Fruit fly (Drosophila melanogaster): ENCODE results near the gene chp.

chp gene

DNA sequence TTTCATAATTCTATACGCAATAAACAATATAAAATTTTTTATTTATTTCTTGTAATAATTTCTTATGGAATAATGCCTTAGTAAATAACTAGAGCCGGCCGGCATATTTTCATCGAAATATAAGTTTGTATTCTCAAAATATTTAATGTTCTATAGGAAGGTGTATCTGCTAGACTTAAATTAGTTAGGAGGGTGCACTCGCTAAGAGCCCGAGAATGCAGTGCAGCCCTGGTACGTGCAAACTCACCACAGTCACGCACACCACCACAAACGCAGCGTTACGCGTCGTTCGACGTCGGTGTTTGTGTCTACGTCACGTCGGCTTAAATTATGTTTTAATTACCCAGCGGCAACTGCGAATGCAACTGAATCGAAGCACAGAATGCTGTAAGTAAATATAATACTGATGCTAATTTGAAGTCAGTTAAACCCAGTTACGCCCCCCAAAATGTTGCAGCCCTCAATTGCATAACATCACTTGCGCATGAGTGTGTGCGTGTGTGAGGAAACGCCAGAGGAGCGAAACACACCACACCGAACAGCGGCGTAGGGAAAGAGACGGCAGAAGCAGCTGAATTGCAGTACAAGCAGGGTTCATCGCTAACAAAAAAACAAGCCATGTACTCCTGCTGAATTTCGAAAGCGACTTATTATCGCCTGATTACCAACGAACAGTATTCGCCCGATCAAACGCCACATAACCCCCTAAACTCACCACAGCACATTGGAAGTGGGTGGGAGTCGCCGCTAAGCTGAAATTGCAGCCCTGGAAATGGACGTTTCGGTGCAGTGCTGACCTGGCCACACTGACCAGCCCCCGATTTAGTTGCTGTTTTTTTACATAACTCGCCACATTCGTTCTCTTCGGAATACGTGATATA, 10.2 kb upstream of the chp start, which contains the start of gene CG12054:
TSS of gene CG12054 (plus strand) at position 247 of the 881 bp plus-strand sequence.
- no peak for TF ChIP-seq h (optimal IDR thresholded peaks at IDR 0.05)
- no peak for TF ChIP-seq Myc (optimal IDR thresholded peaks at IDR 0.05)
- no peak for TF ChIP-seq psq (optimal IDR thresholded peaks at IDR 0.05)
- TF ChIP-seq Sin3A (optimal IDR thresholded peaks at IDR 0.05): no peak
- TF ChIP-seq insv (optimal IDR thresholded peaks at IDR 0.05): no peak
- no peak for TF ChIP-seq ttk (optimal IDR thresholded peaks at IDR 0.05)

DNA sequence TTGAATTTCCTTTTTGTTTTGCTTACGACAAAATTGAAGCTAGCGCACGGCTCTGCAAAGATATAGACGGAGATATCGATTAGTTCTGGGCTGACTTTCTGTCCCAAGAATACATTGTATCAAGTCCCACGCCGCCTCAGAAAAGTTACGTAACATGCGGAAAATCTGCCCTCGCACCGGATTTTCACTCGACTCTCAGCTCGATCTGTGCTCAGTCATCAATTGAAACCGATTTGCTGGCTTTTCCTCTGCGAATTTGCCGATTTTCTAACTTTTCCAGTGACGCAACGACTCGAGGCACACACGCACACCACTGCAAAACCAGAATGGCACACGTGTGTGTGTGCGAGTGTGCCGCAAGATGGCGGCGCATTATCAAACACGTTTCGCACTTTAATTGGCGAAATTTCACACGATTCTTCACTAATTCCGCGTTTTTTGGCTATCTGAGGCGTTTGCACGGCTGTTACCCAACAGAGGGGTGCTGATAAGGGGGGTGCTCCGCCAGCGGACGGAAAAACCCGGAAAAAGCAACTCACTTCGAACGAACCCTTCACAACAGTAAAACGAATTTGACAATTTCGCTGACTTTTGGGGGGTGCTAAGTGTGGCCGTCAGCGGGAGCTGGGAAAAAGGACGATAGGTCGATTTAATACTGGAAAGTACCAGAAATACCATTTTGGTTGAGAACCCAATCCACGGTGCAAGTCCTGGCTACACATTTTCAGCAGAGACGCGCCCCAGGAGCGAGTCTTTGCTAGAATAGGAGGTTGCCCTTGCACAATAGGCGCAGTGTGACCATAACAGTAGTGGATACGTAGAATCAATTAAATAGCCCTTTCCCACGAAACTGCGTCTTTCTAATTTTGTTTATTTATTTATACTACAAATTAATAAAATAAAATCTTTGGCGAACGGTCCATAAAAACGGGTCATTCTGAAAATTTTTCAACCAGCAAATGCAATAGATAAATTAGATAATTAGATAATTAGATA, 8.8 kb upstream of the chp start, which contains the start of gene ATPsynC:
TSS of gene ATPsynC (minus strand) at position 634 of the 996 bp plus-strand sequence.
- TF ChIP-seq Myc (optimal IDR thresholded peaks at IDR 0.05) (no peak), insv (optimal IDR thresholded peaks at IDR 0.05) (no peak), Sin3A (optimal IDR thresholded peaks at IDR 0.05) (no peak), psq (optimal IDR thresholded peaks at IDR 0.05) (no peak)

DNA sequence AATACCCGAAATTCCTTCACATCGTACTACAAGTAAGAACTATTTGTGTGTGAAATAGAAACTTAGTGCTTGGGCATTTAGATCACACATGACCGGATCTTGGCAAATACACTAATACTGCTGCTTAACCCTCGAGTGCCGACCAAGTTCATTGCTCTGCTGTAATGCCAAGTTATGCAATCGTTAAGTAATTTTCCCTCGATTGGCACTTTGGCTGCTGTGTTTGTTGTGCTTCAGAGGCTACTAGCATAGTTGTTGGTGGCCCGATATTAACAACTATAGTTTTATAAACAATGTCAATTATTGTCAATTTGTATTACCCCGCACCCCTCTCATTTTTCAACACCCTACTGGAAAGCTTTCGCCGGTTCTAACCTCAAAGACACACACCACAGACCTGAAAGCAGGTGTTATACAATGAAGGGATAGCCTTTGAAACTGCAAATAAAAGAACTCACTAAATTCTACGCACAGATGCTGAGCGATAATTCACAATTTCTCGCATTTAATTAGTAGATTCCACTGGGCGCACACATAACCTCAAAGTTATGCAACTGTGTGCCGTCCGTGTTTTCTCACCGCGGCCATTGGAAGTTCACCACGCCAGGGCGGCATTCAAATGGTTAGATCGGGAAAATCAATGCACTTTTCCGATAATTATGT, 7.8 kb upstream of the chp start:
- TF ChIP-seq psq (optimal IDR thresholded peaks at IDR 0.05) (no peak), h (optimal IDR thresholded peaks at IDR 0.05) (no peak), insv (optimal IDR thresholded peaks at IDR 0.05) (no peak), Sin3A (optimal IDR thresholded peaks at IDR 0.05) (no peak), ttk (optimal IDR thresholded peaks at IDR 0.05) (no peak), Myc (optimal IDR thresholded peaks at IDR 0.05) (no peak)

DNA sequence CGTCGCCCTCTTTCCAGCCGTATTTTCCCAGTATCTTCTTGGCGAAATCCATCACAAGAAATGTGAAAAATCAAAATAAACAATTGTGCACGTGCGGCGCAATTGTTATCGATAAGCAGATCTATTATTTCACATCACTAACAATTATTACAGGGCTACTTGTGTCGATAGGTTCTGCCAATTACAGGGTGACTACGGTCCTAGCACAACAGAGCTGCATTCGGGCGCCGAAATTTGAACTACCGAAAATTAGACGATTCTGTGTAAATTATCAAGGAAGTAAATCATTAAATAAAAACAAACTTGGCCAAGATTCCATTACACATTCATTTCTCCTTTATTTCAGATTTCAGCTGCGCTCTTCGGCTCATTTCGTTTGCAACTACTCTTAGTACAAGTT, 5.3 kb upstream of the chp start, which contains the start of gene CG15561:
TSS of gene CG15561 (minus strand) at position 113 of the 400 bp plus-strand sequence.
- TF ChIP-seq insv (optimal IDR thresholded peaks at IDR 0.05) (no peak), ttk (optimal IDR thresholded peaks at IDR 0.05) (no peak), Myc (optimal IDR thresholded peaks at IDR 0.05) (no peak), h (optimal IDR thresholded peaks at IDR 0.05) (no peak), Sin3A (optimal IDR thresholded peaks at IDR 0.05) (no peak), psq (optimal IDR thresholded peaks at IDR 0.05) (no peak)

DNA sequence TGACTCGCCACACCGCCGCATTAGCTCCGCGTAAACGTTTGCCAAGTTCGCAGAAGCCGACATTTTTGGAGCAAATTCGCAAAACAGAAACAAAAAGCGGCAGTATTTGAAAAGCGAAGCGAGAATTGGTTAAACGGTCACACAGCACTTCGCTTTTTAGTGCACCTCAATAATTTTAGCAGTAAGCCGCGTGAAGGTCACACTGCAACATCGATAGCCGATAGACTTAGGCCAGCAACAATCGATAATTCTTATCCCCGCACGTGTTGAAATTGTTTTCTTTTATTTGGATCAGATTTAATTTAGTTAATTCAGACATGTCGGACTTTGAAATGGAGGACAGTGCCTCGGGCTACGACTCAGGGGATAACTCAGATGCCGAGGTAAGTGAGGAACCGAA, 2.7 kb upstream of the chp start, which contains the start of the genes Zwilch and CG1542:
TSS of gene Zwilch (minus strand) at position 150 of the 400 bp plus-strand sequence.
TSS of gene CG1542 (plus strand) at position 232 of the 400 bp plus-strand sequence.
- no peak for TF ChIP-seq h (optimal IDR thresholded peaks at IDR 0.05)
- no peak for TF ChIP-seq insv (optimal IDR thresholded peaks at IDR 0.05)
- no peak for TF ChIP-seq ttk (optimal IDR thresholded peaks at IDR 0.05)
- no peak for TF ChIP-seq psq (optimal IDR thresholded peaks at IDR 0.05)
- TF ChIP-seq Myc (optimal IDR thresholded peaks at IDR 0.05): no peak
- no peak for TF ChIP-seq Sin3A (optimal IDR thresholded peaks at IDR 0.05)

DNA sequence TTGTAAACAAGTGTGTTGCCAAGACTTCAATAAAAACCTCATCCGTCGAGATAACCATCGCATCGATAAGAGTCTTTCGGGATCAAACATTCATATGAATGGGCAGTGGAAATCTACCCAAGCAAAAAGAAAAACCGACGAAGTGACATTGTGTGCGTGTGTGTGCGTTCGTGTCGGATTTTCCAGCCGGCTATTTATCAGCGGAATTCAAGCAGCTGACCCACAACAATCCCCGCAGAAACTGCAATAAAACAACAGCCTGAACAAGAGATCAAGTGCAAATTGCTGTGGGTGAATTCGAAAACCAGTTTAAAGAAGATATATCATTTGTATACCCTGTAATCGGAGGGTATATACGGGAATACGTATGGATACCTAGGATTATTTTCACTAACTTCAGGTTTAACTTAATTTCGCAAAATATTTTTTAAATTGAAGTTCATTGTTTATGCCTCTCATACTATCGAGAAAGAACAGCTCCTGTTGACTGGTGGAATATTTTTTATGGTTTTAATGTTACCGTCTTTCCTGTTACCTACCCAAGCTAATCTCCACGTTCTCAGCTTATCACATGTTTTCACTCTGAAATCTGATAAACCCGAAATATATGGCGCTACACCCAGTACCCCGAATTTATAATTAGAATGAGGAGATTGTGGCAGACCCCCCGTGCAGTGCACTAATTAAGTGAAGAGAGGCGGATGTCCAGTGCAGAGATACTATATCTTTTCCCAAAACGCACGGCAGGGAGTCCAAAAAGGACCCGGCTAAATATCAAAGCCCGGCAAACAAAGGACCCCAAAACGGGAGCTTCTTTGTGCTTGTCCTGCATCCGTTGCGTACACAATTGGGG, 13.2 kb downstream of the chp start:
- TF ChIP-seq h (optimal IDR thresholded peaks at IDR 0.05) (no peak), Sin3A (optimal IDR thresholded peaks at IDR 0.05) (no peak), insv (optimal IDR thresholded peaks at IDR 0.05) (no peak)

DNA sequence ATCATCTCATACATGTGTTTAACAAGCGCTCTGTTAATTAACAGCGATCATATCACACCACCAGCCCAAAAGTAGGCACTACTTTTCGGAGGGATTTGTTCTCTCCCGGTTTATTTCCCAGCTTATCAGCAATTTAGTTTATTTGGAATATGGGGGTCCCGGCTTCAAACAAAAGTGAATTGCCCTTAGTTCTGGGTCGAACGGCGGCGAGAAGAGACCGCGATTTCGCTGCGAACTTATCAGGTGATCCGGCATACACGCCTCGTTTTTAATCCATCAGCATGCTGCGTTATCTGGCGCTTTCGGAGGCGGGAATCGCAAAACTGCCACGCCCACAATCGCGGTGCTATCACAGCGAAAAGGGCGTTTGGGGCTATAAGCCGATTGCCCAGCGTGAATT, 13.8 kb downstream of the chp start, which contains the start of gene CG1544:
TSS of gene CG1544 (plus strand) at position 186 of the 400 bp plus-strand sequence.
- TF ChIP-seq Myc (optimal IDR thresholded peaks at IDR 0.05): no peak
- TF ChIP-seq ttk (optimal IDR thresholded peaks at IDR 0.05): no peak
- no peak for TF ChIP-seq insv (optimal IDR thresholded peaks at IDR 0.05)
- TF ChIP-seq Sin3A (optimal IDR thresholded peaks at IDR 0.05): no peak

DNA sequence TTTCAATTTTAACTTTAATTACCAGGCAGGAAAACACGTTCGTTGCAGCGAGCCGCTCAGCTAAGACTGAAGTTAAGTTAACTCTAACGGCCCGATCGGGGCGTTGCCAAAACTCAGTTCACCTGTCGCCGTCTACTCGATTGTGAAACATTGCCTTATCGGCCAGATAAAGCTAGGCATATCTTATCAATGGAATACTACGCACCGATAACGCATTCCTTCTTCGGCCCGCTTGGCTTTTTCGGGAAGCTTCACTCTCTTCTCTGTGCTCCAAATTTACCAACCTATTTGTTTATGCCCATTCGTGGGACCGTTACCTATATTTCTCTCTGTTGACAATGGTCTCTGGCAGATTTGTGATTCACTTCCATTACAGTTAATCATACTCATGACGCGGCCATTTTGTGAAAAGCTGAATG, 14.8 kb downstream of the chp start, which contains the start of gene mesh:
TSS of gene mesh (minus strand) at position 68 of the 419 bp plus-strand sequence.
- no peak for TF ChIP-seq h (optimal IDR thresholded peaks at IDR 0.05)
- TF ChIP-seq insv (optimal IDR thresholded peaks at IDR 0.05): no peak
- no peak for TF ChIP-seq Myc (optimal IDR thresholded peaks at IDR 0.05)
- no peak for TF ChIP-seq Sin3A (optimal IDR thresholded peaks at IDR 0.05)
- no peak for TF ChIP-seq ttk (optimal IDR thresholded peaks at IDR 0.05)
- TF ChIP-seq psq (optimal IDR thresholded peaks at IDR 0.05): no peak

DNA sequence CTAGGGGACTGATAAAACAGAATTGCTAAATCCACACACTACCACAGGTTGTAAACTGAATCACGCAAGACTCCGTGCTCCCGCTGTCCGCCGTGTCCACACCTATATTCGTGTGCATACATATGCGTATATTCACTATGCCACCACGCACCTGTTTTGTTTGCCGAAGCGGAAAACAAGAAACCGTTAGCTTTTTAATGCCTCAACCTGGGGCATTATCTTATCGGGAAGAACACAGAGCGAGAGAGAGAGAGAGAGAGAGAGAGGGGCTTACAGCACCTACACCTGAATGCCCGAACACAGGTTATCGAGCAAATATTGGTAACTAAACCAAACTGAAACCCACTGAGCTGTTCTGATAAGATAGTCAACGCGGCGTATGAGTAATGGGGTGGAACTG, 15.9 kb downstream of the chp start:
- TF ChIP-seq h (optimal IDR thresholded peaks at IDR 0.05) (no peak), psq (optimal IDR thresholded peaks at IDR 0.05) (no peak), Myc (optimal IDR thresholded peaks at IDR 0.05) (no peak), insv (optimal IDR thresholded peaks at IDR 0.05) (no peak), ttk (optimal IDR thresholded peaks at IDR 0.05) (no peak), Sin3A (optimal IDR thresholded peaks at IDR 0.05) (no peak)

DNA sequence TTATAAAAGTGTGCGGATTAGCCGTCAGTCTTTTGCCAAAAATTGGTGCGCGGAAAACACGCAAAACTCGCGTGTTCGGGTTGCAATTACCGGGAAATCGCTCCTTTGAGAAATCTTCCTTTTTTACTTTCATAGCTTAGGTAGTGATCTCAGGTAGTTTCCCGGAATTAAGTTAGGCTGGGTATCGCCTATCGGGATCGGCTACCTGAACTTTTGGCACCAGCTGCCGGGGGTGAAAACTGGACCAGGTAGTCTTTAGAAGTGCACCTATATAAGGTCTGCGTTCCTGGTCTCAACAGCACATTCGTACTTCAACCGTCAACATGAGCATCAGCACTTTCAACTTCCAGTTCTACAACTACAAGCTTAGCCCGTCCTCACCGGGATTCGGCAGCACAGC, 17.5 kb downstream of the chp start, which contains the start of gene bnk:
TSS of gene bnk (plus strand) at position 301 of the 400 bp plus-strand sequence.
- no peak for TF ChIP-seq insv (optimal IDR thresholded peaks at IDR 0.05)
- TF ChIP-seq h (optimal IDR thresholded peaks at IDR 0.05): no peak
- no peak for TF ChIP-seq psq (optimal IDR thresholded peaks at IDR 0.05)
- no peak for TF ChIP-seq Sin3A (optimal IDR thresholded peaks at IDR 0.05)
- no peak for TF ChIP-seq ttk (optimal IDR thresholded peaks at IDR 0.05)
- no peak for TF ChIP-seq Myc (optimal IDR thresholded peaks at IDR 0.05)

All from Kc167 (cell line).